Fruit fly (Drosophila melanogaster): ENCODE data around the gene CG17650.

- TF ChIP-seq CTCF (optimal IDR thresholded peaks at IDR 0.05) (no peak), CG8478 (optimal IDR thresholded peaks at IDR 0.05) (no peak)
Measured at dm6 chr2L:1783762-1784161, 24.9 kb upstream of the CG17650 start, which contains the start of gene Gr22e.

Measured in S2 (cell line).